Fruit fly (Drosophila melanogaster): ENCODE results near the gene Sid.

- TF ChIP-seq CG9817 (tag; optimal IDR thresholded peaks at IDR 0.05) (no peak), CG16779 (GFP tag; IDR thresholded peaks at IDR 0.05) (no peak), Side (GFP tag; optimal IDR thresholded peaks at IDR 0.05) (no peak), trem (tag; optimal IDR thresholded peaks at IDR 0.05) (no peak), CG6254 (GFP tag; optimal IDR thresholded peaks at IDR 0.05) (no peak), dati (GFP tag; IDR thresholded peaks at IDR 0.05) (no peak)
Measured at dm6 chr3R:28633746-28634145, 36.8 kb upstream of the Sid start.
